Fruit fly (Drosophila melanogaster) whole organism, adult: ENCODE results near the gene Cpr.

Source experiments
- CG14711 ChIP-seq: fragments of 200-800 bp; sonication (Bioruptor generic); optimal IDR thresholded peaks from 2 replicates; lab custom pipeline; 2018; ENCODE audit warnings: missing biosample characterization, mild to moderate bottlenecking, missing genetic modification characterization, moderate library complexity
- CG33017 ChIP-seq: fragments of 200-800 bp; sonication (Bioruptor generic); optimal IDR thresholded peaks from 2 replicates; lab custom pipeline; 2018; ENCODE audit warnings: missing biosample characterization, mild to moderate bottlenecking, missing genetic modification characterization, moderate library complexity
- CG7045 ChIP-seq: fragments of 200-800 bp; sonication (Bioruptor generic); optimal IDR thresholded peaks from 2 replicates; lab custom pipeline; 2017; ENCODE audit warnings: missing biosample characterization, mild to moderate bottlenecking, missing genetic modification characterization
- Clk ChIP-seq: fragments of 200-800 bp; sonication (Bioruptor generic); optimal IDR thresholded peaks from 2 replicates; lab custom pipeline; 2017; ENCODE audit warnings: missing biosample characterization, missing genetic modification characterization
- Crg-1 ChIP-seq: fragments of 200-800 bp; sonication (Bioruptor generic); optimal IDR thresholded peaks from 2 replicates; lab custom pipeline; 2016; ENCODE audit warnings: missing biosample characterization, missing genetic modification characterization
- Hr96 ChIP-seq: fragments of 200-800 bp; sonication (Bioruptor generic); optimal IDR thresholded peaks from 2 replicates; lab custom pipeline; 2016; ENCODE audit warnings: missing biosample characterization, missing genetic modification characterization
- Mnt ChIP-seq: fragments of 200-800 bp; sonication (Bioruptor generic); optimal IDR thresholded peaks from 2 replicates; lab custom pipeline; 2016; ENCODE audit warnings: missing biosample characterization, mild to moderate bottlenecking, missing genetic modification characterization
- bab1 ChIP-seq: fragments of 200-800 bp; sonication (Bioruptor generic); optimal IDR thresholded peaks from 3 replicates; lab custom pipeline; 2019; ENCODE audit warnings: missing biosample characterization, mild to moderate bottlenecking, missing genetic modification characterization, moderate library complexity
- kay ChIP-seq: fragments of 200-800 bp; sonication (Bioruptor generic); peaks from one replicate; lab custom pipeline; 2016; ENCODE audit warnings: missing biosample characterization, missing genetic modification characterization, borderline replicate concordance
- ovo ChIP-seq: fragments of 200-800 bp; sonication (Bioruptor generic); optimal IDR thresholded peaks from 2 replicates; lab custom pipeline; 2016; ENCODE audit warnings: missing biosample characterization, missing genetic modification characterization
- pad ChIP-seq: fragments of 200-800 bp; sonication (Bioruptor generic); optimal IDR thresholded peaks from 3 replicates; lab custom pipeline; 2017; ENCODE audit warnings: missing biosample characterization, missing genetic modification characterization, mild to moderate bottlenecking, moderate library complexity, missing genetic modification reagents
- tj ChIP-seq: fragments of 200-800 bp; sonication (Bioruptor generic); optimal IDR thresholded peaks from 3 replicates; lab custom pipeline; 2017; ENCODE audit warnings: missing biosample characterization, mild to moderate bottlenecking, missing genetic modification characterization, moderate library complexity
- toe ChIP-seq: fragments of 200-800 bp; sonication (Bioruptor generic); optimal IDR thresholded peaks from 2 replicates; lab custom pipeline; 2016; ENCODE audit warnings: missing biosample characterization, missing genetic modification characterization

dm6 chr2L:6301616-6302015 lies 37.0 kb upstream of the Cpr start:
- TF ChIP-seq Crg-1 = no peak
- TF ChIP-seq Hr96 (GFP tag; lab: Kevin White, UChicago) = no peak
- no peak for TF ChIP-seq CG7045 (GFP tag; lab: Kevin White, UChicago)
- TF ChIP-seq Clk = no peak
- TF ChIP-seq Mnt (GFP tag; lab: Kevin White, UChicago) = no peak
- no peak for TF ChIP-seq tj (GFP tag; lab: Kevin White, UChicago)
- no peak for TF ChIP-seq pad (GFP tag; lab: Kevin White, UChicago)
- TF ChIP-seq kay (GFP tag; lab: Kevin White, UChicago) = no peak
- TF ChIP-seq ovo = no peak
- TF ChIP-seq CG14711 = no peak
- TF ChIP-seq bab1 (GFP tag; lab: Kevin White, UChicago) = no peak
- no peak for TF ChIP-seq CG33017 (tag; lab: Kevin White, UChicago)
- TF ChIP-seq toe (GFP tag; lab: Kevin White, UChicago) = no peak
